Fruit fly (Drosophila melanogaster): ENCODE measurements around the gene RpL34a.

RpL34a gene

DNA sequence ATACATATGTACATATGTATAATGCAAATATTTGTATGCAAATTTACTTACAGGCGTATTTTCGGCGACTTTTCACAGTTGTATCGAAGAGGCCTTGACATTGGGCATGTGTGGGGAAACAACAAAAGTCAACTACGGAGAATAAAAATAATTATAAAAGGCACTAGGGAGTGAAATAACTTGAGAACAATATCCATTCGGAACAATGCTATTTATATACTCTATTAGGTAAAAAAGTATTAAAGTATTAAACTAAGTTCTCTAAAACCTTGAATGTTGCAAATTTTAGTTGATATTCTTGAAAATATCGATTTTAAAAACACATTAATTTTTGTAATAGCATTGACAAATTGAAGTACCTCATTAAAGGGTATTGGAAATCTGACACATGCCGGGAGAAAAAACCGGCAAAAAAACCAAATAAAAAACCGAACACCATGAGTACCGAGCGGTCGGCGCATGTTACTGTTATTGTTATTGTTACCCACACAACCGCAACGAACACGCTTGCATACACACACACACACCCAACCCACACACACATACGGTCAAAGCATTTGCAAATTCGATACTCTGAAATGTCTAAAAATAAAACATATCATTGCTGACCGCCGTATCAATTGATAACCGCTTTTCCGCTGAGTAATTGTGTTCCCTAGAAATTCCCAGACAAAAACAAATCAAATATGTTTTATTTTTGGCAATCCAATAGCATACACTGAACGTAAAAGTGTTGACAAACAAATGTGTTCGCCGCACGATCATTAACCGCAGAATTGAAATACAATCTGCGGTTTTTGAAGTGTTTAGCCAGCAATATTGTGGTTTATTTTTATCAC is 45.5 kb upstream of the RpL34a start (continued):
- no peak for TF ChIP-seq CG12219 (GFP tag; optimal IDR thresholded peaks at IDR 0.05)
- no peak for TF ChIP-seq CG31441 (GFP tag; IDR thresholded peaks at IDR 0.05)
- TF ChIP-seq CG18476 (GFP tag; optimal IDR thresholded peaks at IDR 0.05) = no peak
- TF ChIP-seq Dip2 (GFP tag; IDR thresholded peaks at IDR 0.05) = no peak
- TF ChIP-seq CG8089 (GFP tag; optimal IDR thresholded peaks at IDR 0.05) = no peak
- no peak for TF ChIP-seq CG7745 (tag; optimal IDR thresholded peaks at IDR 0.05)
- TF ChIP-seq klu (GFP tag; IDR thresholded peaks at IDR 0.05) = no peak
- no peak for TF ChIP-seq ap (GFP tag; IDR thresholded peaks at IDR 0.05)
- TF ChIP-seq pfk (GFP tag; optimal IDR thresholded peaks at IDR 0.05) = no peak
- no peak for TF ChIP-seq zen (tag; optimal IDR thresholded peaks at IDR 0.05)
- no peak for TF ChIP-seq Dp (GFP tag; optimal IDR thresholded peaks at IDR 0.05)
- 0 out of 2 replicates have a peak, but pooled peaks have one; percentile 22 for TF ChIP-seq cas (GFP tag; IDR thresholded peaks at IDR 0.05)
- TF ChIP-seq her (GFP tag; optimal IDR thresholded peaks at IDR 0.05) = no peak
- no peak for TF ChIP-seq pan (optimal IDR thresholded peaks at IDR 0.05)
- TF ChIP-seq pan (GFP tag; optimal IDR thresholded peaks at IDR 0.05 in 1 of 2, IDR thresholded peaks at IDR 0.05 in 1 of 2) = peak in 1 of 2 experiments; percentile 70
- TF ChIP-seq Hr51 (GFP tag; optimal IDR thresholded peaks at IDR 0.05) = peak in 1 of 2 experiments; percentile 39
- peak; percentile 71 for TF ChIP-seq CG32532 (GFP tag; IDR thresholded peaks at IDR 0.05)
- no peak for TF ChIP-seq Max (GFP tag; optimal IDR thresholded peaks at IDR 0.05)
- TF ChIP-seq CG9817 (tag; optimal IDR thresholded peaks at IDR 0.05) = peak; percentile 32
- TF ChIP-seq CG6765 (GFP tag; optimal IDR thresholded peaks at IDR 0.05) = peak; percentile 53
- peak; percentile 66 for TF ChIP-seq Hmr (GFP tag; optimal IDR thresholded peaks at IDR 0.05)
- no peak for TF ChIP-seq TFAM (GFP tag; optimal IDR thresholded peaks at IDR 0.05)
- no peak for TF ChIP-seq GATAe (GFP tag; conservative IDR thresholded peaks at IDR 0.05)
- no peak for TF ChIP-seq CG3995 (GFP tag; optimal IDR thresholded peaks at IDR 0.05)
- no peak for TF ChIP-seq vnd (GFP tag; IDR thresholded peaks at IDR 0.05; ENCODE audit: partially characterized antibody)
- TF ChIP-seq sc (optimal IDR thresholded peaks at IDR 0.05) = no peak
- TF ChIP-seq sc (GFP tag; optimal IDR thresholded peaks at IDR 0.05) = no peak
- peak; percentile 14 for TF ChIP-seq CG2712 (tag; optimal IDR thresholded peaks at IDR 0.05)
- no peak for TF ChIP-seq slou (GFP tag; optimal IDR thresholded peaks at IDR 0.05)
- no peak for TF ChIP-seq Hey (tag; optimal IDR thresholded peaks at IDR 0.05)
- TF ChIP-seq sima (GFP tag; optimal IDR thresholded peaks at IDR 0.05) = no peak
- no peak for TF ChIP-seq br (optimal IDR thresholded peaks at IDR 0.05)
- no peak for TF ChIP-seq Adf1 (GFP tag; IDR thresholded peaks at IDR 0.05)
- no peak for TF ChIP-seq E2f2 (GFP tag; IDR thresholded peaks at IDR 0.05)
- TF ChIP-seq CG11695 (GFP tag; IDR thresholded peaks at IDR 0.05) = 0 out of 3 replicates have a peak, but pooled peaks have one; percentile 44
- TF ChIP-seq CG6272 (GFP tag; IDR thresholded peaks at IDR 0.05) = no peak
- peak; percentile 64 for TF ChIP-seq grau (tag; optimal IDR thresholded peaks at IDR 0.05)
- no peak for TF ChIP-seq CG8359 (GFP tag; optimal IDR thresholded peaks at IDR 0.05; ENCODE audit: borderline replicate concordance)
- TF ChIP-seq CG4730 (GFP tag; IDR thresholded peaks at IDR 0.05) = no peak
- TF ChIP-seq CG14965 (GFP tag; optimal IDR thresholded peaks at IDR 0.05; ENCODE audit: borderline replicate concordance) = no peak
- TF ChIP-seq CG4707 (GFP tag; optimal IDR thresholded peaks at IDR 0.05) = no peak
- peak; percentile 35 for TF ChIP-seq CG30403 (GFP tag; optimal IDR thresholded peaks at IDR 0.05)
- peak; percentile 80 for TF ChIP-seq sens (GFP tag)
- TF ChIP-seq CG15269 (tag; optimal IDR thresholded peaks at IDR 0.05) = peak; percentile 42
- no peak for TF ChIP-seq emc (GFP tag; optimal IDR thresholded peaks at IDR 0.05)
- TF ChIP-seq CG7556 (GFP tag; optimal IDR thresholded peaks at IDR 0.05) = peak; percentile 35
- peak; percentile 75 for TF ChIP-seq lab (GFP tag; optimal IDR thresholded peaks at IDR 0.05)
- peak; percentile 34 for TF ChIP-seq tio (GFP tag; optimal IDR thresholded peaks at IDR 0.05)
- no peak for TF ChIP-seq CG8944 (GFP tag; optimal IDR thresholded peaks at IDR 0.05)
- TF ChIP-seq CG3281 (GFP tag; optimal IDR thresholded peaks at IDR 0.05) = peak; percentile 46
